Worm (Caenorhabditis elegans) whole organism, L1 larva: Measurements from ENCODE around the gene slc-25A26.

Source experiments
- C04F5.9 ChIP-seq: sonication (generic microtip); optimal IDR thresholded peaks from 2 replicates; lab custom pipeline; 2016; ENCODE audit warnings: missing genetic modification characterization, missing compliant biosample characterization
- C16A3.4 ChIP-seq: fragments of 150-350 bp; optimal IDR thresholded peaks from 2 replicates; lab custom pipeline; 2014; ENCODE audit warnings: missing biosample characterization, missing genetic modification characterization
- C34B4.2 ChIP-seq: sonication (generic microtip); optimal IDR thresholded peaks from 2 replicates; lab custom pipeline; 2017; ENCODE audit warnings: mild to moderate bottlenecking, missing genetic modification characterization, missing compliant biosample characterization
- F16B12.6 ChIP-seq: fragments of 150-350 bp; optimal IDR thresholded peaks from 2 replicates; lab custom pipeline; 2014; ENCODE audit warnings: missing biosample characterization, missing genetic modification characterization
- Y116A8C.19 ChIP-seq: sonication (generic microtip); optimal IDR thresholded peaks from 2 replicates; lab custom pipeline; 2016; ENCODE audit warnings: missing compliant biosample characterization, missing genetic modification characterization, borderline replicate concordance
- alr-1 ChIP-seq: fragments of 200-800 bp; sonication (Bioruptor generic); optimal IDR thresholded peaks from 2 replicates; lab custom pipeline; 2018; ENCODE audit warnings: borderline replicate concordance, mild to moderate bottlenecking, missing genetic modification characterization, missing compliant biosample characterization
- ama-1 ChIP-seq: fragments of 150-350 bp; optimal IDR thresholded peaks from 2 replicates; lab custom pipeline; 2014
- blmp-1 ChIP-seq: fragments of 150-350 bp; optimal IDR thresholded peaks from 2 replicates; lab custom pipeline; 2014; ENCODE audit warnings: missing biosample characterization, missing genetic modification characterization
- ceh-63 ChIP-seq: fragments of 200-800 bp; sonication (Bioruptor generic); optimal IDR thresholded peaks from 2 replicates; lab custom pipeline; 2018; ENCODE audit warnings: mild to moderate bottlenecking, missing genetic modification characterization, missing compliant biosample characterization
- ceh-8 ChIP-seq: fragments of 200-800 bp; sonication (Bioruptor generic); optimal IDR thresholded peaks from 2 replicates; lab custom pipeline; 2018; ENCODE audit warnings: mild to moderate bottlenecking, missing genetic modification characterization, moderate library complexity, missing compliant biosample characterization
- ceh-82 ChIP-seq, 3 experiments: fragments of 150-350 bp in 1 of 3; sonication (generic microtip) in 2 of 3; optimal IDR thresholded peaks; 2 replicates each; lab custom pipeline; 2014 to 2017; ENCODE audit warnings: missing biosample characterization in 3 of 3, missing genetic modification characterization in 3 of 3
- ceh-90 ChIP-seq: sonication (generic microtip); optimal IDR thresholded peaks from 2 replicates; lab custom pipeline; 2016; ENCODE audit warnings: missing genetic modification characterization, missing compliant biosample characterization
- ces-1 ChIP-seq: fragments of 150-350 bp; optimal IDR thresholded peaks from 2 replicates; lab custom pipeline; 2014; ENCODE audit warnings: missing biosample characterization, missing genetic modification reagents, missing genetic modification characterization
- dpl-1 ChIP-seq, 3 experiments: fragments of 150-350 bp in 2 of 3; sonication (generic microtip) in 1 of 3; optimal IDR thresholded peaks; 2 replicates each; lab custom pipeline; 2014 to 2017; ENCODE audit warnings: missing biosample characterization in 3 of 3, missing genetic modification characterization in 3 of 3, missing genetic modification reagents in 3 of 3
- dsc-1 ChIP-seq: sonication (generic microtip); optimal IDR thresholded peaks from 2 replicates; lab custom pipeline; 2016; ENCODE audit warnings: mild to moderate bottlenecking, missing genetic modification characterization, missing compliant biosample characterization
- egl-13 ChIP-seq: sonication (generic microtip); optimal IDR thresholded peaks from 2 replicates; lab custom pipeline; 2016; ENCODE audit warnings: missing genotype, missing genetic modification reagents, missing genetic modification characterization, missing compliant biosample characterization
- egl-27 ChIP-seq, 2 experiments: fragments of 150-350 bp in 1 of 2; sonication (generic microtip); optimal IDR thresholded peaks; 3 replicates each; lab custom pipeline; 2017 to 2018; ENCODE audit warnings: missing biosample characterization in 2 of 2, missing genetic modification characterization in 2 of 2, missing genetic modification reagents in 2 of 2
- elt-3 ChIP-seq, 6 experiments: fragments of 150-350 bp in 1 of 6; sonication (generic microtip); optimal IDR thresholded peaks; 2 replicates each; lab custom pipeline; 2017 to 2018; ENCODE audit warnings: missing biosample characterization in 6 of 6, missing genetic modification characterization in 6 of 6, inconsistent platforms in 1 of 6
- fkh-10 ChIP-seq: sonication (generic microtip); optimal IDR thresholded peaks from 2 replicates; lab custom pipeline; 2017; ENCODE audit warnings: missing biosample characterization, missing genetic modification reagents, missing genetic modification characterization
- fkh-8 ChIP-seq: sonication (generic microtip); optimal IDR thresholded peaks from 2 replicates; lab custom pipeline; 2016; ENCODE audit warnings: mild to moderate bottlenecking, missing genetic modification characterization, missing compliant biosample characterization
- fos-1 ChIP-seq: fragments of 150-350 bp; optimal IDR thresholded peaks from 2 replicates; lab custom pipeline; 2014; ENCODE audit warnings: missing biosample characterization, missing genetic modification characterization
- grh-1 ChIP-seq: fragments of 200-800 bp; sonication (Bioruptor generic); IDR thresholded peaks from 2 replicates; pipeline ENCODE4 v1.3.6; 2022; ENCODE audit warnings: missing genetic modification reagents, missing genetic modification characterization, missing compliant biosample characterization
- hlh-17 ChIP-seq: fragments of 200-800 bp; sonication (Bioruptor generic); optimal IDR thresholded peaks from 2 replicates; lab custom pipeline; 2018; ENCODE audit warnings: missing genetic modification characterization, mild to moderate bottlenecking, missing compliant biosample characterization, moderate library complexity, borderline replicate concordance
- hlh-4 ChIP-seq: sonication (generic microtip); optimal IDR thresholded peaks from 2 replicates; lab custom pipeline; 2016; ENCODE audit warnings: mild to moderate bottlenecking, missing genetic modification characterization, missing compliant biosample characterization
- irx-1 ChIP-seq: sonication (generic microtip); optimal IDR thresholded peaks from 2 replicates; lab custom pipeline; 2016; ENCODE audit warnings: missing genetic modification characterization, missing compliant biosample characterization
- isw-1 ChIP-seq: fragments of 200-800 bp; sonication (Bioruptor generic); IDR thresholded peaks from 2 replicates; pipeline ENCODE4 v1.3.6; 2022; ENCODE audit warnings: missing genetic modification characterization, missing compliant biosample characterization
- jun-1 ChIP-seq: fragments of 150-350 bp; optimal IDR thresholded peaks from 2 replicates; lab custom pipeline; 2014; ENCODE audit warnings: missing biosample characterization, missing genetic modification reagents, missing genetic modification characterization
- lin-35 ChIP-seq, 2 experiments: fragments of 150-350 bp; optimal IDR thresholded peaks; 2 replicates each; lab custom pipeline; 2014; ENCODE audit warnings: missing biosample characterization in 2 of 2, missing genetic modification characterization in 2 of 2, missing genetic modification reagents in 2 of 2
- lin-39 ChIP-seq: fragments of 150-350 bp; optimal IDR thresholded peaks from 2 replicates; lab custom pipeline; 2014; ENCODE audit warnings: missing biosample characterization, missing genetic modification reagents, missing genetic modification characterization
- lsy-2 ChIP-seq, 2 experiments: fragments of 150-350 bp; optimal IDR thresholded peaks; 2 replicates each; lab custom pipeline; 2014; ENCODE audit warnings: missing biosample characterization in 2 of 2, missing genetic modification characterization in 2 of 2
- mdl-1 ChIP-seq, 2 experiments: fragments of 150-350 bp; optimal IDR thresholded peaks; 2 replicates each; lab custom pipeline; 2014 to 2017; ENCODE audit warnings: missing biosample characterization in 2 of 2, missing genetic modification characterization in 2 of 2, inconsistent platforms in 1 of 2
- nhr-12 ChIP-seq: sonication (generic microtip); optimal IDR thresholded peaks from 2 replicates; lab custom pipeline; 2017; ENCODE audit warnings: missing biosample characterization, missing genetic modification characterization
- nhr-20 ChIP-seq: sonication (generic microtip); optimal IDR thresholded peaks from 2 replicates; lab custom pipeline; 2016; ENCODE audit warnings: mild to moderate bottlenecking, missing genetic modification characterization, missing compliant biosample characterization
- nhr-237 ChIP-seq: fragments of 150-350 bp; optimal IDR thresholded peaks from 2 replicates; lab custom pipeline; 2014; ENCODE audit warnings: missing biosample characterization, missing genetic modification characterization
- nhr-47 ChIP-seq: sonication (generic microtip); optimal IDR thresholded peaks from 2 replicates; lab custom pipeline; 2016; ENCODE audit warnings: mild to moderate bottlenecking, missing genetic modification characterization, moderate library complexity, missing compliant biosample characterization
- nhr-77 ChIP-seq: fragments of 150-350 bp; optimal IDR thresholded peaks from 2 replicates; lab custom pipeline; 2014; ENCODE audit warnings: missing biosample characterization, missing genetic modification characterization
- nhr-85 ChIP-seq: sonication (generic microtip); peaks from one replicate; lab custom pipeline; 2016; ENCODE audit warnings: missing genetic modification characterization, inconsistent platforms, missing compliant biosample characterization
- pqm-1 ChIP-seq: sonication (generic microtip); optimal IDR thresholded peaks from 3 replicates; lab custom pipeline; 2017; ENCODE audit warnings: missing biosample characterization, missing genetic modification characterization
- rnt-1 ChIP-seq: sonication (generic microtip); optimal IDR thresholded peaks from 2 replicates; lab custom pipeline; 2016; ENCODE audit warnings: mild to moderate bottlenecking, missing genetic modification characterization, moderate library complexity, missing compliant biosample characterization
- skn-1 ChIP-seq: fragments of 150-350 bp; optimal IDR thresholded peaks from 2 replicates; lab custom pipeline; 2014; ENCODE audit warnings: missing biosample characterization, missing genetic modification characterization
- snpc-4 ChIP-seq: fragments of 150-350 bp; optimal IDR thresholded peaks from 2 replicates; lab custom pipeline; 2014; ENCODE audit warnings: missing biosample characterization, missing genetic modification characterization
- snu-23 ChIP-seq: sonication (generic microtip); optimal IDR thresholded peaks from 2 replicates; lab custom pipeline; 2016; ENCODE audit warnings: missing genetic modification characterization, missing compliant biosample characterization
- sox-4 ChIP-seq: sonication (generic microtip); optimal IDR thresholded peaks from 2 replicates; lab custom pipeline; 2016; ENCODE audit warnings: missing genetic modification characterization, missing compliant biosample characterization
- tbx-2 ChIP-seq: sonication (generic microtip); optimal IDR thresholded peaks from 2 replicates; lab custom pipeline; 2016; ENCODE audit warnings: missing genetic modification characterization, missing compliant biosample characterization
- tlp-1 ChIP-seq: fragments of 150-350 bp; optimal IDR thresholded peaks from 2 replicates; lab custom pipeline; 2014; ENCODE audit warnings: missing biosample characterization, missing genetic modification characterization
- unc-62 ChIP-seq: fragments of 150-350 bp; optimal IDR thresholded peaks from 2 replicates; lab custom pipeline; 2014; ENCODE audit warnings: missing biosample characterization, missing genetic modification reagents, missing genetic modification characterization
- unc-86 ChIP-seq: sonication (generic microtip); optimal IDR thresholded peaks from 2 replicates; lab custom pipeline; 2016; ENCODE audit warnings: missing genetic modification characterization, missing compliant biosample characterization
- zag-1 ChIP-seq: fragments of 150-350 bp; optimal IDR thresholded peaks from 2 replicates; lab custom pipeline; 2014; ENCODE audit warnings: missing biosample characterization, missing genetic modification characterization
- ztf-11 ChIP-seq, 2 experiments: sonication (generic microtip); optimal IDR thresholded peaks; 2 replicates each; lab custom pipeline; 2016 to 2017; ENCODE audit warnings: missing genetic modification characterization in 2 of 2, missing biosample characterization in 1 of 2, missing compliant biosample characterization in 1 of 2
- ztf-4 ChIP-seq: fragments of 150-350 bp; optimal IDR thresholded peaks from 2 replicates; lab custom pipeline; 2014; ENCODE audit warnings: missing biosample characterization, missing genetic modification characterization

The slc-25A26 gene

ce11 chrIV:8891131-8891530, 39.1 kb upstream of the slc-25A26 start, which contains the start of gene spr-2 (continued):
- TF ChIP-seq dpl-1 (GFP tag; optimal IDR thresholded peaks at IDR 0.05; lab: Kevin White, UChicago): peak; percentile 84 to 88 (median 87)
- TF ChIP-seq mdl-1 (tag; optimal IDR thresholded peaks at IDR 0.05; lab: Kevin White, UChicago): peak in 1 of 2 experiments; percentile 48
- TF ChIP-seq lsy-2 (tag; optimal IDR thresholded peaks at IDR 0.05; lab: Kevin White, UChicago): peak; percentile 84 to 87
- peak; percentile 54 for TF ChIP-seq ztf-4 (tag; lab: Kevin White, UChicago)
- no peak for TF ChIP-seq ces-1 (GFP tag; lab: Kevin White, UChicago)
- peak; percentile 39 for TF ChIP-seq jun-1 (tag; lab: Kevin White, UChicago)
- TF ChIP-seq snu-23 (GFP tag; lab: Kevin White, UChicago): peak; percentile 78
- peak; percentile 76 for TF ChIP-seq nhr-85 (tag; lab: Kevin White, UChicago)
- peak; percentile 78 for TF ChIP-seq tbx-2 (tag; lab: Kevin White, UChicago)
- no peak for TF ChIP-seq ceh-90 (tag; lab: Kevin White, UChicago)
- TF ChIP-seq grh-1: 0 out of 2 replicates have a peak, but pooled peaks have one; percentile 18
- no peak for TF ChIP-seq alr-1
- TF ChIP-seq ceh-82 (tag; optimal IDR thresholded peaks at IDR 0.05; lab: Kevin White, UChicago): peak; percentile 21 to 65 (median 54)
- TF ChIP-seq nhr-47 (tag; lab: Kevin White, UChicago): peak; percentile 84
- peak; percentile 42; the same call in 1 of the 2 replicates for TF ChIP-seq isw-1 (GFP tag; lab: Robert Waterston, UW)
- peak; percentile 84 for TF ChIP-seq rnt-1
- peak; percentile 39 for TF ChIP-seq egl-13
- TF ChIP-seq ztf-11 (tag; optimal IDR thresholded peaks at IDR 0.05; lab: Kevin White, UChicago): peak in 1 of 2 experiments; percentile 3
- TF ChIP-seq fkh-10: peak; percentile 30
- peak; percentile 52 for TF ChIP-seq F16B12.6 (tag; lab: Kevin White, UChicago)
- TF ChIP-seq nhr-20: peak; percentile 81
- no peak for TF ChIP-seq ama-1
- no peak for TF ChIP-seq Y116A8C.19
- TF ChIP-seq C16A3.4: peak; percentile 76
- peak; percentile 86 to 91 for TF ChIP-seq lin-35 (GFP tag; optimal IDR thresholded peaks at IDR 0.05; lab: Kevin White, UChicago)
- TF ChIP-seq egl-27 (tag; optimal IDR thresholded peaks at IDR 0.05; lab: Kevin White, UChicago): no peak
- peak; percentile 55 for TF ChIP-seq fos-1 (tag; lab: Kevin White, UChicago)
- TF ChIP-seq blmp-1 (tag; lab: Kevin White, UChicago): peak; percentile 64
- TF ChIP-seq unc-86 (tag; lab: Kevin White, UChicago): peak; percentile 59
- no peak for TF ChIP-seq nhr-237 (tag; lab: Kevin White, UChicago)
- no peak for TF ChIP-seq tlp-1 (tag; lab: Kevin White, UChicago)
- TF ChIP-seq sox-4: peak; percentile 4
- peak; percentile 59 for TF ChIP-seq irx-1 (tag; lab: Kevin White, UChicago)
- no peak for TF ChIP-seq pqm-1 (tag; lab: Kevin White, UChicago)
- peak; percentile 75 for TF ChIP-seq dsc-1 (tag; lab: Kevin White, UChicago)
- TF ChIP-seq fkh-8 (tag; lab: Kevin White, UChicago): peak; percentile 50
- TF ChIP-seq elt-3 (tag; optimal IDR thresholded peaks at IDR 0.05; lab: Kevin White, UChicago): peak in 2 of 6 experiments; percentile 12 to 34
- peak; percentile 75 for TF ChIP-seq lin-39 (tag; lab: Kevin White, UChicago)
- peak; percentile 66 for TF ChIP-seq snpc-4
- peak; percentile 52 for TF ChIP-seq skn-1 (tag; lab: Kevin White, UChicago)
- peak; percentile 14 for TF ChIP-seq C04F5.9 (tag; lab: Kevin White, UChicago)
- TF ChIP-seq, all 84 proteins: peak for 49

DNA sequence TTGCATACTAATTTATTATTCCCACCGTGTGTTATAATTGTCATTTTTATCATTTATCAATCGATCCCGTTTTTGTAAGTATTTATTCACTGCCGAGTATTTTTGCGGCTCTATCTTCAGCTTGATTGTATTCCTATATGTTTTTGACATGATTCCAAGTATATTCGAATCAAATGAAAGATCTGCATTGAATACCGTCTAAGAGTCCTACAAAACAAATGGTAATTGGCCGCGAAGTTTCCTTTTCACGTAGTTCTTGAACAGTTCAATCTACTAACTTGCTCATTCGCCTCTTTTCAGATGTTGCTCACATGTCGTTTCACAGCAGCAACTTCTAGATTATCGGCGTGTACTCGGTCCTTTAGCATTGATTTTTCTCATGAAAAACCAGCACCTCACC, 37.7 kb upstream of the slc-25A26 start, which contains the start of gene C27B7.2:
Gene C27B7.2, plus strand, starts transcription at position 301 of the 400 bp plus-strand sequence.
- no peak for TF ChIP-seq blmp-1 (tag; lab: Kevin White, UChicago)
- TF ChIP-seq jun-1 (tag; lab: Kevin White, UChicago): no peak
- TF ChIP-seq nhr-12 (tag; lab: Kevin White, UChicago): no peak
- no peak for TF ChIP-seq ceh-63 (GFP tag; lab: Kevin White, UChicago)
- TF ChIP-seq hlh-17: no peak
- TF ChIP-seq unc-62 (GFP tag; lab: Kevin White, UChicago): no peak
- no peak for TF ChIP-seq ceh-90 (tag; lab: Kevin White, UChicago)
- TF ChIP-seq zag-1 (tag; lab: Kevin White, UChicago): no peak
- TF ChIP-seq sox-4: no peak
- no peak for TF ChIP-seq snu-23 (GFP tag; lab: Kevin White, UChicago)
- no peak for TF ChIP-seq C16A3.4
- TF ChIP-seq unc-86 (tag; lab: Kevin White, UChicago): no peak
- TF ChIP-seq fos-1 (tag; lab: Kevin White, UChicago): no peak
- TF ChIP-seq C34B4.2: no peak
- no peak for TF ChIP-seq nhr-77 (tag; lab: Kevin White, UChicago)
- TF ChIP-seq ceh-8 (GFP tag; lab: Kevin White, UChicago): no peak
- no peak for TF ChIP-seq grh-1
- no peak for TF ChIP-seq hlh-4 (tag; lab: Kevin White, UChicago)
- TF ChIP-seq tbx-2 (tag; lab: Kevin White, UChicago): no peak
